Worm (Caenorhabditis elegans): Measurements from ENCODE around the gene grsp-3.

The grsp-3 gene

ce11 chrIV:7081214-7081613, 50.5 kb downstream of the grsp-3 start, which contains the start of gene Y43B11AR.1:
Gene Y43B11AR.1 (plus strand): TSS chrIV:7081514.
- TF ChIP-seq nhr-28 (tag; optimal IDR thresholded peaks at IDR 0.05) = no peak
- no peak for TF ChIP-seq C34B4.2 (tag; optimal IDR thresholded peaks at IDR 0.05)
- TF ChIP-seq lir-3 (tag; optimal IDR thresholded peaks at IDR 0.05; ENCODE audit: poor library complexity) = no peak
- no peak for TF ChIP-seq elt-3 (tag; optimal IDR thresholded peaks at IDR 0.05)
- no peak for TF ChIP-seq sox-4 (tag; optimal IDR thresholded peaks at IDR 0.05)
- no peak for TF ChIP-seq unc-30 (tag; optimal IDR thresholded peaks at IDR 0.05)
- TF ChIP-seq tbx-2 (tag; optimal IDR thresholded peaks at IDR 0.05) = no peak
- no peak for TF ChIP-seq ama-1 (optimal IDR thresholded peaks at IDR 0.05)
- TF ChIP-seq swsn-7 (tag; optimal IDR thresholded peaks at IDR 0.05) = no peak
- no peak for TF ChIP-seq lin-13 (GFP tag; optimal IDR thresholded peaks at IDR 0.05)
- TF ChIP-seq vab-15 (tag; optimal IDR thresholded peaks at IDR 0.05) = no peak
- no peak for TF ChIP-seq rnt-1 (tag; optimal IDR thresholded peaks at IDR 0.05)
- TF ChIP-seq irx-1 (tag; optimal IDR thresholded peaks at IDR 0.05) = no peak
- TF ChIP-seq aha-1 (tag; optimal IDR thresholded peaks at IDR 0.05) = no peak

Data from whole organism, L1 larva.